Worm (Caenorhabditis elegans): ENCODE measurements around the gene T19B10.2.

The T19B10.2 gene

ce11 chrV:11228653-11229173 is 7.6 kb downstream of the T19B10.2 start, which contains the start of gene pqn-70 (continued):
- TF ChIP-seq lsy-2 (tag; optimal IDR thresholded peaks at IDR 0.05), result peak; percentile 84 to 85
- peak; percentile 80 for TF ChIP-seq C16A3.4 (tag; optimal IDR thresholded peaks at IDR 0.05)
- TF ChIP-seq ceh-8 (GFP tag; optimal IDR thresholded peaks at IDR 0.05), result no peak
- TF ChIP-seq aha-1 (tag; optimal IDR thresholded peaks at IDR 0.05), result no peak
- peak; percentile 90 for TF ChIP-seq nhr-85 (tag)
- peak; percentile 9 for TF ChIP-seq C04F5.9 (tag; optimal IDR thresholded peaks at IDR 0.05)
- peak in 1 of 2 experiments; percentile 75 for TF ChIP-seq ztf-11 (tag; optimal IDR thresholded peaks at IDR 0.05)
- TF ChIP-seq sox-4 (tag; optimal IDR thresholded peaks at IDR 0.05), result peak; percentile 60
- peak; percentile 91 for TF ChIP-seq snu-23 (GFP tag; optimal IDR thresholded peaks at IDR 0.05)
- TF ChIP-seq hlh-17 (GFP tag; optimal IDR thresholded peaks at IDR 0.05; ENCODE audit: borderline replicate concordance), result no peak
- peak; percentile 39 for TF ChIP-seq egl-13 (tag; optimal IDR thresholded peaks at IDR 0.05)
- TF ChIP-seq ces-1 (GFP tag; optimal IDR thresholded peaks at IDR 0.05), result no peak
- TF ChIP-seq nhr-12 (tag; optimal IDR thresholded peaks at IDR 0.05), result no peak
- peak; percentile 75 for TF ChIP-seq xbp-1 (tag; optimal IDR thresholded peaks at IDR 0.05)
- TF ChIP-seq egl-27 (tag; optimal IDR thresholded peaks at IDR 0.05), result no peak
- TF ChIP-seq mab-9 (GFP tag; IDR thresholded peaks at IDR 0.05), result peak; percentile 34; the same call in 1 of the 2 replicates
- TF ChIP-seq jun-1 (tag; optimal IDR thresholded peaks at IDR 0.05), result peak; percentile 64
- TF ChIP-seq C34B4.2 (tag; optimal IDR thresholded peaks at IDR 0.05), result no peak
- peak; percentile 93 for TF ChIP-seq mep-1 (tag; optimal IDR thresholded peaks at IDR 0.05)
- peak in 1 of 2 experiments; percentile 78 for TF ChIP-seq mdl-1 (tag; optimal IDR thresholded peaks at IDR 0.05)
- TF ChIP-seq nhr-47 (tag; optimal IDR thresholded peaks at IDR 0.05), result peak; percentile 88
- peak; percentile 25 for TF ChIP-seq aly-2 (tag; optimal IDR thresholded peaks at IDR 0.05)
- TF ChIP-seq hpl-2 (GFP tag; optimal IDR thresholded peaks at IDR 0.05), result peak; percentile 45
- TF ChIP-seq tlp-1 (tag; optimal IDR thresholded peaks at IDR 0.05), result no peak
- no peak for TF ChIP-seq nhr-76 (tag; optimal IDR thresholded peaks at IDR 0.05)
- no peak for TF ChIP-seq ama-1 (optimal IDR thresholded peaks at IDR 0.05)
- TF ChIP-seq nhr-71 (tag; optimal IDR thresholded peaks at IDR 0.05), result peak; percentile 91
- TF ChIP-seq hlh-4 (tag; optimal IDR thresholded peaks at IDR 0.05), result no peak
- peak; percentile 69 for TF ChIP-seq grh-1 (GFP tag; IDR thresholded peaks at IDR 0.05)
- peak; percentile 81 to 89 for TF ChIP-seq efl-1 (optimal IDR thresholded peaks at IDR 0.05)
- TF ChIP-seq efl-1 (GFP tag; optimal IDR thresholded peaks at IDR 0.05 in 1 of 2), result peak; percentile 68 to 97
- TF ChIP-seq lin-15B (tag; optimal IDR thresholded peaks at IDR 0.05), result peak; percentile 53
- peak; percentile 70 for TF ChIP-seq skn-1 (tag; optimal IDR thresholded peaks at IDR 0.05)
- TF ChIP-seq nhr-90 (tag; optimal IDR thresholded peaks at IDR 0.05; ENCODE audit: poor library complexity), result peak; percentile 79
- TF ChIP-seq lin-35 (GFP tag; optimal IDR thresholded peaks at IDR 0.05), result peak; percentile 79 to 88
- peak; percentile 56 for TF ChIP-seq elt-2 (tag; optimal IDR thresholded peaks at IDR 0.05)
- no peak for TF ChIP-seq nhr-28 (tag; optimal IDR thresholded peaks at IDR 0.05)
- TF ChIP-seq ceh-82 (tag; optimal IDR thresholded peaks at IDR 0.05), result peak; percentile 87 to 98 (median 90)
- TF ChIP-seq pax-3 (tag; optimal IDR thresholded peaks at IDR 0.05), result peak; percentile 61
- TF ChIP-seq sptf-1 (tag; optimal IDR thresholded peaks at IDR 0.05), result no peak

DNA sequence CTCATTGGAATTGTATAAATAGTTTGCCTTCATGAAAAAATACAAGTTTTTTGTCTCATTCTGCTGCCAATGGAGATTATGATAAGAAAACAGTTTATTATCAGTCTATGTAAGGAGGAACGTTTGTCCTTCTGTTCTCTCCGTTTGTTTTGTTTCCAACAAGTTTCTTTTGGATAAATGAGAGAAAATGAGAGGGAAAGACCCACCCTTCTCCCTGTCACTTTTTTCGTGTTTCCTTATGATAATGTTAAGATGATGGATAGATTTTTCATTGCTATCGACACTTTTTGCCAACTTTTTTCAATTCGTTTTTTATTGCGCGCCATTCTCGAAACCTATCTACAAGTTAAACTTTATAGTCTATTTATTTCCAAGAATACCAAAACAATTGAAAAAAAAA is 10.1 kb downstream of the T19B10.2 start:
- TF ChIP-seq efl-1 (optimal IDR thresholded peaks at IDR 0.05) (no peak), efl-1 (GFP tag; optimal IDR thresholded peaks at IDR 0.05 in 1 of 2) (peak in 1 of 2 experiments; percentile 2), elt-3 (tag; optimal IDR thresholded peaks at IDR 0.05) (no peak), blmp-1 (tag; optimal IDR thresholded peaks at IDR 0.05) (peak; percentile 80)

Data from whole organism, L1 larva.